Worm (Caenorhabditis elegans) whole organism, young adult: Measurements from ENCODE around the gene F07G6.2.
"Not testable (repeated sequence)": the region's sequence is repeated elsewhere in the genome, so short reads cannot be mapped to it uniquely, and the experiment has no call there.

ENCODE experiments used
- B0035.1 ChIP-seq: sonication (generic microtip); optimal IDR thresholded peaks from 2 replicates; lab custom pipeline; 2016; ENCODE audit warnings: missing genetic modification characterization, mild to moderate bottlenecking, missing compliant biosample characterization, missing genotype, missing genetic modification reagents
- C06A6.2 ChIP-seq: fragments of 200-800 bp; sonication (Bioruptor generic); conservative IDR thresholded peaks from 2 replicates; pipeline ENCODE4 v1.3.6; 2022; ENCODE audit warnings: missing genetic modification characterization, missing compliant biosample characterization
- C17E4.6 ChIP-seq: fragments of 200-800 bp; sonication (Bioruptor generic); IDR thresholded peaks from 2 replicates; pipeline ENCODE4 v1.3.6; 2022; ENCODE audit warnings: missing genetic modification reagents, missing genetic modification characterization, missing compliant biosample characterization
- aptf-2 ChIP-seq: fragments of 200-800 bp; sonication (Bioruptor generic); conservative IDR thresholded peaks from 2 replicates; pipeline ENCODE4 v1.3.6; 2022; ENCODE audit warnings: missing genetic modification reagents, missing genetic modification characterization, missing compliant biosample characterization
- aptf-3 ChIP-seq: fragments of 200-800 bp; sonication (Bioruptor generic); IDR thresholded peaks from 2 replicates; pipeline ENCODE4 v1.3.6; 2022; ENCODE audit warnings: missing genetic modification characterization, missing compliant biosample characterization
- athp-1 ChIP-seq: sonication (generic microtip); optimal IDR thresholded peaks from 2 replicates; lab custom pipeline; 2017; ENCODE audit warnings: mild to moderate bottlenecking, missing genetic modification characterization, missing compliant biosample characterization
- attf-6 ChIP-seq: fragments of 200-800 bp; sonication (Bioruptor generic); IDR thresholded peaks from 2 replicates; pipeline ENCODE4 v1.3.6; 2022; ENCODE audit warnings: missing genetic modification reagents, missing genetic modification characterization, missing compliant biosample characterization
- bed-2 ChIP-seq: fragments of 200-800 bp; sonication (Bioruptor generic); IDR thresholded peaks from 2 replicates; pipeline ENCODE4 v1.3.6; 2022; ENCODE audit warnings: missing genetic modification reagents, missing genetic modification characterization, missing compliant biosample characterization
- ceh-79 ChIP-seq: sonication (generic microtip); optimal IDR thresholded peaks from 2 replicates; lab custom pipeline; 2017; ENCODE audit warnings: mild to moderate bottlenecking, missing genetic modification characterization, missing compliant biosample characterization
- ceh-91 ChIP-seq: fragments of 200-800 bp; sonication (Bioruptor generic); IDR thresholded peaks from 2 replicates; pipeline ENCODE4 v1.3.6; 2022; ENCODE audit warnings: missing genetic modification reagents, missing genetic modification characterization, missing compliant biosample characterization
- egrh-3 ChIP-seq: fragments of 200-800 bp; sonication (Bioruptor generic); IDR thresholded peaks from 2 replicates; pipeline ENCODE4 v1.3.6; 2022; ENCODE audit warnings: missing genetic modification reagents, missing genetic modification characterization, missing compliant biosample characterization
- ets-4 ChIP-seq: fragments of 200-800 bp; sonication (Bioruptor generic); optimal IDR thresholded peaks from 2 replicates; lab custom pipeline; 2018; ENCODE audit warnings: mild to moderate bottlenecking, missing genetic modification characterization, missing compliant biosample characterization
- hmg-1.2 ChIP-seq: fragments of 200-800 bp; sonication (Bioruptor generic); IDR thresholded peaks from 2 replicates; pipeline ENCODE4 v1.3.6; 2022; ENCODE audit warnings: missing genetic modification reagents, missing genetic modification characterization, missing compliant biosample characterization
- lag-1 ChIP-seq: fragments of 200-800 bp; sonication (Bioruptor generic); IDR thresholded peaks from 2 replicates; pipeline ENCODE4 v1.3.6; 2022; ENCODE audit warnings: missing genetic modification reagents, missing genetic modification characterization, missing compliant biosample characterization
- let-526 ChIP-seq: fragments of 200-800 bp; sonication (Bioruptor generic); IDR thresholded peaks from 2 replicates; pipeline ENCODE4 v1.3.6; 2022; ENCODE audit warnings: missing genetic modification reagents, missing genetic modification characterization, missing compliant biosample characterization
- let-607 ChIP-seq, 2 experiments: fragments of 200-800 bp in 1 of 2; sonication (Bioruptor generic) in 1 of 2; sonication (generic microtip) in 1 of 2; optimal IDR thresholded peaks; 2 replicates each; lab custom pipeline; 2016 to 2018; ENCODE audit warnings: mild to moderate bottlenecking in 2 of 2, missing compliant biosample characterization in 2 of 2, missing genetic modification characterization in 2 of 2, moderate library complexity in 2 of 2, missing genotype in 1 of 2
- lin-54 ChIP-seq: fragments of 200-800 bp; sonication (Bioruptor generic); optimal IDR thresholded peaks from 2 replicates; lab custom pipeline; 2018; ENCODE audit warnings: mild to moderate bottlenecking, missing genetic modification characterization, missing compliant biosample characterization
- lir-1 ChIP-seq: fragments of 200-800 bp; sonication (Bioruptor generic); conservative IDR thresholded peaks from 2 replicates; pipeline ENCODE4 v1.3.6; 2022; ENCODE audit warnings: missing genetic modification reagents, missing genetic modification characterization, missing compliant biosample characterization
- lsy-27 ChIP-seq: sonication (generic microtip); optimal IDR thresholded peaks from 2 replicates; lab custom pipeline; 2017; ENCODE audit warnings: missing genetic modification characterization, mild to moderate bottlenecking, missing compliant biosample characterization, antibody characterized with exemption, missing genotype, borderline replicate concordance; ENCODE audit not compliant: insufficient read depth
- madf-6 ChIP-seq: fragments of 200-800 bp; sonication (Bioruptor generic); IDR thresholded peaks from 2 replicates; pipeline ENCODE4 v1.3.6; 2022; ENCODE audit warnings: missing genetic modification reagents, missing genetic modification characterization, missing compliant biosample characterization
- madf-8 ChIP-seq: fragments of 200-800 bp; sonication (Bioruptor generic); conservative IDR thresholded peaks from 2 replicates; pipeline ENCODE4 v1.3.6; 2022; ENCODE audit warnings: missing genetic modification reagents, missing genetic modification characterization, missing compliant biosample characterization
- mel-28 ChIP-seq: sonication (generic microtip); optimal IDR thresholded peaks from 2 replicates; lab custom pipeline; 2016; ENCODE audit warnings: borderline replicate concordance, mild to moderate bottlenecking, missing genetic modification characterization, missing compliant biosample characterization
- nfya-1 ChIP-seq: sonication (generic microtip); optimal IDR thresholded peaks from 2 replicates; lab custom pipeline; 2017; ENCODE audit warnings: antibody characterized with exemption, missing compliant biosample characterization, missing genetic modification characterization, borderline replicate concordance; ENCODE audit not compliant: insufficient read depth
- nfyb-1 ChIP-seq: fragments of 200-800 bp; sonication (Bioruptor generic); IDR thresholded peaks from 2 replicates; pipeline ENCODE4 v1.3.6; 2022; ENCODE audit warnings: missing genetic modification reagents, missing genetic modification characterization, missing compliant biosample characterization
- nhr-120 ChIP-seq: fragments of 200-800 bp; sonication (Bioruptor generic); IDR thresholded peaks from 2 replicates; pipeline ENCODE4 v1.3.6; 2022; ENCODE audit warnings: missing genetic modification characterization, missing compliant biosample characterization
- pha-4 ChIP-seq: fragments of 150-350 bp; sonication (generic microtip); optimal IDR thresholded peaks from 2 replicates; lab custom pipeline; 2014; ENCODE audit warnings: missing biosample characterization, missing genetic modification reagents, missing genetic modification characterization
- rpc-1 ChIP-seq, 2 experiments: fragments of 150-350 bp in 1 of 2; sonication (generic microtip) in 1 of 2; optimal IDR thresholded peaks; 2 replicates each; lab custom pipeline; 2014 to 2018; ENCODE audit warnings: missing biosample characterization in 1 of 2, missing genetic modification characterization in 1 of 2, missing genetic modification reagents in 1 of 2, missing genotype in 1 of 2
- snpc-4 ChIP-seq, 5 experiments: fragments of 150-350 bp in 1 of 5; sonication (generic microtip) in 4 of 5; optimal IDR thresholded peaks; 2 replicates each; lab custom pipeline; 2014 to 2018; ENCODE audit warnings: missing genetic modification characterization in 5 of 5, missing biosample characterization in 3 of 5, antibody characterized with exemption in 2 of 5, mild to moderate bottlenecking in 2 of 5, missing compliant biosample characterization in 2 of 5, missing genotype in 2 of 5, moderate library complexity in 2 of 5, missing genetic modification reagents in 1 of 5
- tbx-9 ChIP-seq: sonication (generic microtip); optimal IDR thresholded peaks from 2 replicates; lab custom pipeline; 2016; ENCODE audit warnings: borderline replicate concordance, missing genetic modification characterization, inconsistent platforms, missing compliant biosample characterization
- xnd-1 ChIP-seq: sonication (generic microtip); optimal IDR thresholded peaks from 2 replicates; lab custom pipeline; 2016; ENCODE audit warnings: missing genotype, missing genetic modification reagents, missing genetic modification characterization, missing compliant biosample characterization

F07G6.2 gene

ce11 chrX:1727056-1727455 lies at the start of gene F07G6.2:
TSS of gene F07G6.2 (plus strand) at chrX:1727356.
- TF ChIP-seq ceh-91 (GFP tag; lab: Robert Waterston, UW), result no peak
- no peak for TF ChIP-seq madf-6
- no peak for TF ChIP-seq ceh-79
- TF ChIP-seq aptf-3 (GFP tag; lab: Robert Waterston, UW), result no peak
- no peak for TF ChIP-seq lsy-27 (tag; lab: Kevin White, UChicago)
- TF ChIP-seq xnd-1 (tag; lab: Kevin White, UChicago), result no peak

- TF ChIP-seq aptf-2, result no peak
- no peak for TF ChIP-seq ets-4 (GFP tag; lab: Kevin White, UChicago)
- TF ChIP-seq madf-8, result no peak
- TF ChIP-seq bed-2 (GFP tag; lab: Robert Waterston, UW), result no peak
- no peak for TF ChIP-seq let-607 (tag; optimal IDR thresholded peaks at IDR 0.05; lab: Kevin White, UChicago)
- TF ChIP-seq lir-1 (GFP tag; lab: Robert Waterston, UW), result no peak
- no peak for TF ChIP-seq snpc-4 (GFP tag; optimal IDR thresholded peaks at IDR 0.05; lab: Kevin White, UChicago)
- TF ChIP-seq snpc-4 (tag; optimal IDR thresholded peaks at IDR 0.05; lab: Kevin White, UChicago), result no peak
- TF ChIP-seq attf-6 (GFP tag; lab: Robert Waterston, UW), result no peak
- no peak for TF ChIP-seq nfya-1 (tag; lab: Kevin White, UChicago)
- no peak for TF ChIP-seq C06A6.2
- TF ChIP-seq athp-1 (tag; lab: Kevin White, UChicago), result no peak
- TF ChIP-seq xnd-1 (tag; lab: Kevin White, UChicago), result no peak
- TF ChIP-seq B0035.1 (tag; lab: Kevin White, UChicago), result no peak
These were observed 49.1 kb upstream of the F07G6.2 start, which contains the start of gene fbxa-170 for ce11 chrX:1678021-1678420. TSS of gene fbxa-170 (minus strand) at chrX:1678121.

- TF ChIP-seq rpc-1 (optimal IDR thresholded peaks at IDR 0.05; lab: Kevin White, UChicago), result not testable (repeated sequence)
- TF ChIP-seq rpc-1 (tag; optimal IDR thresholded peaks at IDR 0.05; lab: Kevin White, UChicago) (peak; percentile 15), egrh-3 (GFP tag; lab: Robert Waterston, UW) (peak; percentile 44; the same call in 1 of the 2 replicates), nfyb-1 (GFP tag; lab: Robert Waterston, UW) (0 out of 2 replicates have a peak, but pooled peaks have one; percentile 15), nhr-120 (0 out of 2 replicates have a peak, but pooled peaks have one; percentile 56)
These were observed 45.7 kb upstream of the F07G6.2 start for ce11 chrX:1681482-1681881.

ce11 chrX:1682558-1682957 lies 44.6 kb upstream of the F07G6.2 start, which contains the start of gene meg-4:
TSS of gene meg-4 (plus strand) at chrX:1682954.
- TF ChIP-seq lag-1 (no peak), madf-6 (0 out of 2 replicates have a peak, but pooled peaks have one; percentile 29), hmg-1.2 (GFP tag; lab: Robert Waterston, UW) (peak; percentile 62), C17E4.6 (GFP tag; lab: Robert Waterston, UW) (no peak)

- TF ChIP-seq let-526 (GFP tag; lab: Robert Waterston, UW); lin-54 (GFP tag; lab: Kevin White, UChicago); ets-4 (GFP tag; lab: Kevin White, UChicago): not testable (repeated sequence)
- TF ChIP-seq, all 124 proteins: peak for 0; not testable (repeated sequence) for 124
These were observed 40.1 kb upstream of the F07G6.2 start, which contains the start of gene C36C9.11 for ce11 chrX:1687079-1687478. TSS of gene C36C9.11 (plus strand) at chrX:1687379.

DNA sequence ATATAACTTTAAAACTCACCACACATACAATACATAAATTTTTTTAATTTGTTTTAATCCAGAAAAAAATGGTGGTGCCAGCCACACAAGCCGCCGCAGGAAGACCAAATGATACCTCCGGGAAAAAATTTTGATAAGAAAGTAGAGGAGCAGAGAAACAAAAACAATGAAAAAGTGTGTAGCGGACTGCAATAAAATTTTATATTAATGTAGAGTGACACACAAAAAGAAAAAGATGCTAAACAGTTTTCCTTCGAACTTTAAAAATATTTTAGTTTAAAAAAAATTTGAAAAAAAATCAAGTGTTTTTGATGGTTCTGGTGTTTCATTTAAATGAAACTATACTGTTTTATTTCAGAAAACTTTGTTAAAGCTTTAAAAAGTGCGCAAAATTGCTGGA lies 37.2 kb upstream of the F07G6.2 start, which contains the start of gene C36C9.12:
Gene C36C9.12 (minus strand): TSS at position 101 of the 400 bp plus-strand sequence.
- not testable (repeated sequence) for TF ChIP-seq mel-28, tbx-9, pha-4 (tag; lab: Kevin White, UChicago)
